Fruit fly (Drosophila melanogaster): Measurements from ENCODE around the gene CG14050.

The CG14050 gene

DNA sequence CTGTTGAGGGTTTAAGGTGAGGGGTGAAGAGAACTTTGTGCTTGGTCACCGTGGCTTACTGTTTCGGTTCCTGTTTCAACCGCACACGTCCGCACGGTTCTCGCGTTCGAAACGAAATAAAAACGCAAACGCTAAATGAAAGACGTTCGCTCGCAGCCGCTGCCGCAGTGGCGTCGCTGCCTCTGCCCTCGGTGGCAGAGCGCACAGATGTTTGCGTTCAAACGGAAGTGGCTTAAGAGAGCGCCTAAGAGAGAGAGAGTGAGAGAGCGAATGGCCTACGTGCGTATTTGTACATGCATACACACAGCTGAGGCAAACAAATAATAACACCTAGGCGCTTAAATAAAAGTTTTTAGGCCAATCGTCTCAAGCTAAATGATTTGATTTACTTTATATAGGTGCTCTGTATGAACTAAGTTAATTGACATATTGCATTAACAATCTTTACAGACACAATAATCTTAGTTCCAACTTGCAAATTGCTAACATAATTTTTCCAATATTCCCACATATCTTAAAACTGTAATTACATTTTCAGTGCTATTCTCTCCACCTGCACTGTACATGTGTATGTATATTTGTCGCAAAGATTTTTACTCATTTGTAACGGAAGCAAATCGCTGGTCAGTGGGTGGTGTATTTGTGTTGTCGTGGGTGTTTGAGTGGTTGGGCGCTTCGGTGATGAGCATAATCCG is 32.6 kb downstream of the CG14050 start, which contains the start of gene CG2865 (continued):
- TF ChIP-seq Fer2 (tag; optimal IDR thresholded peaks at IDR 0.05) = peak; percentile 94
- no peak for TF ChIP-seq aop (GFP tag; IDR thresholded peaks at IDR 0.05)
- peak; percentile 92 for TF ChIP-seq phol (tag; optimal IDR thresholded peaks at IDR 0.05)
- TF ChIP-seq sisA (GFP tag; IDR thresholded peaks at IDR 0.05) = peak; percentile 76
- peak; percentile 74 for TF ChIP-seq CG14965 (GFP tag; optimal IDR thresholded peaks at IDR 0.05; ENCODE audit: borderline replicate concordance)
- peak; percentile 62 for TF ChIP-seq Ravus (GFP tag; IDR thresholded peaks at IDR 0.05)
- peak; percentile 94 for TF ChIP-seq bcd (GFP tag; optimal IDR thresholded peaks at IDR 0.05)
- peak; percentile 92 for TF ChIP-seq CG13775 (GFP tag; optimal IDR thresholded peaks at IDR 0.05)
- peak; percentile 56 for TF ChIP-seq CG13287 (GFP tag; IDR thresholded peaks at IDR 0.05; ENCODE audit: partially characterized antibody)
- TF ChIP-seq lab (GFP tag; optimal IDR thresholded peaks at IDR 0.05) = peak; percentile 97
- peak; percentile 85 for TF ChIP-seq esg (GFP tag; conservative IDR thresholded peaks at IDR 0.05)
- peak; percentile 95 for TF ChIP-seq NfI (GFP tag; optimal IDR thresholded peaks at IDR 0.05)
- TF ChIP-seq vnd (GFP tag; IDR thresholded peaks at IDR 0.05; ENCODE audit: partially characterized antibody) = no peak
- peak; percentile 76 for TF ChIP-seq Neu2 (GFP tag; optimal IDR thresholded peaks at IDR 0.05; ENCODE audit: borderline replicate concordance)
- TF ChIP-seq nom (GFP tag; optimal IDR thresholded peaks at IDR 0.05) = peak; percentile 94
- peak; percentile 92 for TF ChIP-seq mam (GFP tag; optimal IDR thresholded peaks at IDR 0.05)
- TF ChIP-seq CG16813 (GFP tag; IDR thresholded peaks at IDR 0.05; ENCODE audit: partially characterized antibody) = no peak
- peak; percentile 53 for TF ChIP-seq CG18764 (GFP tag; optimal IDR thresholded peaks at IDR 0.05)
- TF ChIP-seq fu2 (GFP tag; optimal IDR thresholded peaks at IDR 0.05) = peak; percentile 79
- TF ChIP-seq tgo (GFP tag; IDR thresholded peaks at IDR 0.05) = peak; percentile 92
- peak; percentile 64 for TF ChIP-seq CG43689 (GFP tag; IDR thresholded peaks at IDR 0.05)
- peak; percentile 90 for TF ChIP-seq schlank (tag; optimal IDR thresholded peaks at IDR 0.05)
- TF ChIP-seq CG3281 (GFP tag; optimal IDR thresholded peaks at IDR 0.05) = peak; percentile 97
- peak; percentile 58 for TF ChIP-seq Mad (GFP tag; optimal IDR thresholded peaks at IDR 0.05)
- TF ChIP-seq Elba2 (GFP tag; optimal IDR thresholded peaks at IDR 0.05) = no peak
- TF ChIP-seq CG15514 (GFP tag; optimal IDR thresholded peaks at IDR 0.05) = peak; percentile 89
- TF ChIP-seq Stat92E (GFP tag; optimal IDR thresholded peaks at IDR 0.05) = peak in 1 of 3 experiments; percentile 90
- peak; percentile 87 for TF ChIP-seq gcm2 (GFP tag; optimal IDR thresholded peaks at IDR 0.05)
- TF ChIP-seq Poxn (GFP tag; IDR thresholded peaks at IDR 0.05) = peak; percentile 26; the same call in 1 of the 2 replicates
- peak; percentile 80 for TF ChIP-seq CG1647 (GFP tag; optimal IDR thresholded peaks at IDR 0.05)
- TF ChIP-seq Dip2 (GFP tag; IDR thresholded peaks at IDR 0.05) = peak; percentile 33; the same call in 1 of the 2 replicates
- TF ChIP-seq CG4424 (GFP tag; optimal IDR thresholded peaks at IDR 0.05) = peak; percentile 91
- TF ChIP-seq ro (GFP tag; IDR thresholded peaks at IDR 0.05) = no peak; the same call in 1 of the 2 replicates
- no peak for TF ChIP-seq Kr (GFP tag; optimal IDR thresholded peaks at IDR 0.05)
- TF ChIP-seq stc (GFP tag; IDR thresholded peaks at IDR 0.05) = peak; percentile 82
- peak; percentile 78 for TF ChIP-seq repo (GFP tag; optimal IDR thresholded peaks at IDR 0.05)
- peak; percentile 39; the same call in 1 of the 2 replicates for TF ChIP-seq CG16779 (GFP tag; IDR thresholded peaks at IDR 0.05)
- TF ChIP-seq zf30C (GFP tag; optimal IDR thresholded peaks at IDR 0.05) = peak; percentile 36
- TF ChIP-seq eve (GFP tag; optimal IDR thresholded peaks at IDR 0.05) = peak in 1 of 2 experiments; percentile 99
- peak; percentile 91 for TF ChIP-seq twi (tag; optimal IDR thresholded peaks at IDR 0.05)
- TF ChIP-seq D19B (GFP tag; optimal IDR thresholded peaks at IDR 0.05) = peak; percentile 87
- TF ChIP-seq Hand (GFP tag; optimal IDR thresholded peaks at IDR 0.05) = peak; percentile 95
- peak; percentile 91 for TF ChIP-seq maf-S (GFP tag; optimal IDR thresholded peaks at IDR 0.05)
- peak; percentile 52 for TF ChIP-seq Sry-δ (GFP tag; optimal IDR thresholded peaks at IDR 0.05)
- peak; percentile 88 for TF ChIP-seq crc (GFP tag; optimal IDR thresholded peaks at IDR 0.05)
- TF ChIP-seq CG13894 (tag; optimal IDR thresholded peaks at IDR 0.05) = peak; percentile 96
- TF ChIP-seq Hmr (GFP tag; optimal IDR thresholded peaks at IDR 0.05) = peak; percentile 97
- peak; percentile 94 for TF ChIP-seq seq (GFP tag; IDR thresholded peaks at IDR 0.05)
- peak; percentile 85 for TF ChIP-seq Nf-YB (GFP tag; optimal IDR thresholded peaks at IDR 0.05)
